Worm (Caenorhabditis elegans) whole organism, midembryonic: Measurements from ENCODE around the gene mdt-15.

Experiments used
- T22C8.4 ChIP-seq: fragments of 200-800 bp; sonication (Bioruptor generic); IDR thresholded peaks from 2 replicates; pipeline ENCODE4 v1.3.6; 2022; ENCODE audit warnings: missing genetic modification characterization, missing compliant biosample characterization
- klf-2 ChIP-seq: fragments of 200-800 bp; sonication (Bioruptor generic); conservative IDR thresholded peaks from 2 replicates; pipeline ENCODE4 v1.3.6; 2022; ENCODE audit warnings: missing genetic modification reagents, missing genetic modification characterization, missing compliant biosample characterization
- med-1 ChIP-seq: sonication (generic microtip); optimal IDR thresholded peaks from 2 replicates; lab custom pipeline; 2017; ENCODE audit warnings: missing genetic modification characterization, mild to moderate bottlenecking, missing compliant biosample characterization, antibody characterized with exemption, missing genetic modification reagents; ENCODE audit not compliant: insufficient read depth
- tab-1 ChIP-seq: fragments of 200-800 bp; sonication (Bioruptor generic); IDR thresholded peaks from 2 replicates; pipeline ENCODE4 v1.3.6; 2022; ENCODE audit warnings: missing genetic modification characterization, missing compliant biosample characterization
- ztf-23 ChIP-seq: fragments of 200-800 bp; sonication (Bioruptor generic); IDR thresholded peaks from 2 replicates; pipeline ENCODE4 v1.3.6; 2022; ENCODE audit warnings: missing genetic modification reagents, missing genetic modification characterization, missing compliant biosample characterization
- ztf-29 ChIP-seq: fragments of 200-800 bp; sonication (Bioruptor generic); IDR thresholded peaks from 2 replicates; pipeline ENCODE4 v1.3.6; 2022; ENCODE audit warnings: missing genetic modification reagents, missing genetic modification characterization, missing compliant biosample characterization

DNA sequence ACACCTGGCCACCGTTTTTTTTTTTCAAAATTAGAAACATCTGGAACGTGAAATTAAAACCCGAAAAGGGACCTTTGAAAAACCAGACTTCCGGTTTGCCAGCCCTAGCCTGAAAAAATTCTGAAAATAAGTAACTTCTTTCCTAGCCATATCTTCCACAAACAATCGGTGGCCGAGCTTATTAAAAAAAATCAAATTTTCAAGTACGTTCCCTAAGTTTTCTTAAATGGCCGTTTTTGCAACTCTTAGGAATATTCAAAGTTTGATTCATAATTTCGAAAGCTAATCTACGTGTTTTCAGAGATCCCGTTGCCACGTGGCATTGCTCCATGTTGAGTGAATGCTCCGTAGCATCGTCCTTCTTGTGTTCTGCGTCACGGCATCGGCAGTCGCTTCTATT lies 9.9 kb downstream of the mdt-15 start, which contains the start of gene R12B2.8:
- TF ChIP-seq med-1 (GFP tag; lab: Kevin White, UChicago) (no peak), tab-1 (GFP tag; lab: Robert Waterston, UW) (no peak), T22C8.4 (no peak), ztf-29 (GFP tag; lab: Robert Waterston, UW) (no peak), klf-2 (GFP tag; lab: Robert Waterston, UW) (no peak), ztf-23 (GFP tag; lab: Robert Waterston, UW) (no peak)
